Fruit fly (Drosophila melanogaster): ENCODE results near the gene Trs33.

Gene Trs33

DNA sequence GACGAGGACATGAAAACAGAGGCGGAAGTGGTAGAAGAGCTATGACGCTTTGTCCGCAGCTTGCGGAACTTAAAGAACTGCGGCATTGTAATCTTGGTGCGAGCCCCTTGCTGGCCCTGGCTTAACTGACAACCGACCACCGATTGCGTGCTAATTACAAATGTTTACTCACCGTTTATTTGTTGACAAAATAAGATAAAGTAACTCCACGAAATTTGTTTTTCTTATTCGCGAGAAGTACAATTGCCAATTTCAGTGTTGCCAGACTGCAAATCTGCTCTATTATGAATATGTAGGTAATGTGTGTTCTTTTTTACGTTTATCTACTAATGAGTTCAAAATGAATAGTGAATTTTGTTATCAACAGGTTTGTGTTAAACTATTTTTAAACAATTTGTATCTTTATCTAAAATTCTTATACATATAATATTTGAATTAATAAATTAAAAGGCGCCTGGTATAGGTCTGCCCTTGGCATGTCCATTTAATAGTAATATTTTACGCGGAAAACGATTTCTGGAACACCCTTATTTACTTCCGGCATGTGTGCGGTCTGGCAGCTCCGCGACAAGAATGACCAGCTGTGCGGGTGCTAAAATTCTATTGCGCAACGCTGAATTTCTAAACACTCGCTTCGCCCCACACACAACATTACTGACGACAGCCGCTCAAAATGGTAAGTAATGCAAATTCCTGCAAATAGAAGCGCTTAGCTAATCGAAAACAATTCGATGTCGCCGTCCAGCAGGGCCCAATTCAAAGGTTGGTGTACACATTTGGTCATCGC lies 6.0 kb upstream of the Trs33 start, which contains the start of the genes Atg4b and Hibch:
Atg4b (minus strand) TSS at position 280 of the 787 bp plus-strand sequence.
Hibch (plus strand) TSS at position 585 of the 787 bp plus-strand sequence.
- TF ChIP-seq Myc (optimal IDR thresholded peaks at IDR 0.05) (no peak), insv (optimal IDR thresholded peaks at IDR 0.05) (no peak), Sin3A (optimal IDR thresholded peaks at IDR 0.05) (no peak), ttk (optimal IDR thresholded peaks at IDR 0.05) (no peak), h (optimal IDR thresholded peaks at IDR 0.05) (no peak), psq (optimal IDR thresholded peaks at IDR 0.05) (no peak)

DNA sequence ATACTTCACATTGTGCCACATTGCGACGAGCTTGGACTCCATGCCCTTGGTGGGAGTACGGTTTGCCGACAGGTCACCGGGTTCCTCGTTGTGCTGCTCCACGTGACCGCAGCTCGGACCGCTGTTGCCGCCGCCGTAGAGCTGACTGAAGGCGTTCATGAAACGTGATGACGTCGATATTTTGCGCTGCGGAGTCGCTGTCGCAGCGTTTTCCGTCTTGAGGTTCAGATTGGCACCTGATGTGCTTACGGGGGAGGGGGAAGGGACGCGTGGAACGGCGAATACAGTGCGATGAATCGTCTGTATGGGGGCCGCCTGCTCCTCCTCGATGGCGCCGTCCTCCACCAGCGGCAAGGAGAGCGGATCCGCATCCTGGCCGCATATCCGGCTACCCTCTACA lies 5.4 kb upstream of the Trs33 start:
- TF ChIP-seq Sin3A (optimal IDR thresholded peaks at IDR 0.05) = no peak
- TF ChIP-seq ttk (optimal IDR thresholded peaks at IDR 0.05) = no peak
- TF ChIP-seq psq (optimal IDR thresholded peaks at IDR 0.05) = no peak
- no peak for TF ChIP-seq Myc (optimal IDR thresholded peaks at IDR 0.05)
- no peak for TF ChIP-seq insv (optimal IDR thresholded peaks at IDR 0.05)
- no peak for TF ChIP-seq h (optimal IDR thresholded peaks at IDR 0.05)

DNA sequence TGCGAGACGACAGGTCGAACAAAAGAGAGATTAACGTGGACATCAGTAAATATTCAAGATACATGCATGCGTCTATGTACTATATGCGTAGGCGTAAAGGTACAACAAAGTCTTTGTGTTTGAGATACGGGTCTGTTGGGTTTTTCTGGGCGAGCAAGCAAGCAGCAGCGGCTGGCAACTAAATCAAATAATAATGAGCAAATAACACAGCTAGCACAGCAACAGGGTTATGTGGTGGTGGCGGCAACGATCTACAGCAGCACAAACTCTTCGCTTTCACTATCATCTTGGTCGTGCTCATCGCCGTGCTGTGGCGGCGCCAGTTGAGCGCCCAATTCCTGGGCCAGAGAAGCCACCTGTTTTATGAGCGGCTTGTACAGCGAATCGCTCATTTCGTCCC lies 3.2 kb upstream of the Trs33 start:
- no peak for TF ChIP-seq ttk (optimal IDR thresholded peaks at IDR 0.05)

DNA sequence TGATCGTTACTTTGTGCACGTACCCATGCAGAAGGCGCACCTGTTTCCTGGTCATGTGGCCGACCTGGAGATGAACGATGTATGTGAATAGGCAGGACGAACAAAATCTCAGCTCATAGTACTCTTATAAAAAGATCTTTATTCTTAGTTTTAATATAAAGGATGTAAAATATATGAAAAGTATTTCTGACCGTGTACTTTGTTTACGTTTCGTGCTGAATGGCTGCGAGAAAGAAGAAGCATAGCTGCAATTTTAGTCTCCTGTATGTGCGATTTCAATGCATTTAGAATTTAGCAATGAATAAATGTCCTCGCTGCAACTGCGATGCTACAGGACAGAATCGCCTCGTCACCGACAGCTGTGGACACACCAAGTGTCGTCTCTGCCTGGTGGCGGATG lies 3.0 kb downstream of the Trs33 start, which contains the start of the genes CG42726 and CG42727:
CG42726 (plus strand) TSS at position 227 of the 400 bp plus-strand sequence.
CG42727 (plus strand) TSS at position 227 of the 400 bp plus-strand sequence.
- TF ChIP-seq insv (optimal IDR thresholded peaks at IDR 0.05) = no peak
- TF ChIP-seq psq (optimal IDR thresholded peaks at IDR 0.05) = no peak
- TF ChIP-seq Myc (optimal IDR thresholded peaks at IDR 0.05) = no peak
- TF ChIP-seq ttk (optimal IDR thresholded peaks at IDR 0.05) = no peak
- TF ChIP-seq h (optimal IDR thresholded peaks at IDR 0.05) = no peak
- no peak for TF ChIP-seq Sin3A (optimal IDR thresholded peaks at IDR 0.05)

DNA sequence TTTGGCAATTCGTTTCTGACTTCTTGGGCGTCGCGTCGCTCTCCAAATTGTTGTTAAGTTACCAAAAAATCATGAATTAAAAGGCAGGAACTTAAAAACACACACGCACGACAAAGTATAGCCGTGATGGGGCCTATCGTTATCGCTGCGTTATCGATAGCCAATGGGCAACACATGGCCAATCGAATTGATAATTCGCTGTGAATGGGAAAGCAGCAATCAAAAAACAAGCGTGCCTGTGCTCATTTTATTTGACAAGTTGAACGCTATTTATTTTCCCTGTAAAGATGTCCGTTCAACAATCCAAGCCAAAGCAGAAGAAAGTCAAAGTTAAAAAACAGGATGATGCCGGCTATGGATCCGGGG lies 4.8 kb downstream of the Trs33 start, which contains the start of the genes Surf4 and CG31301:
Surf4 (minus strand) TSS at position 159 of the 366 bp plus-strand sequence.
CG31301 (plus strand) TSS at position 188 of the 366 bp plus-strand sequence.
- TF ChIP-seq Sin3A (optimal IDR thresholded peaks at IDR 0.05) (no peak), psq (optimal IDR thresholded peaks at IDR 0.05) (no peak)

DNA sequence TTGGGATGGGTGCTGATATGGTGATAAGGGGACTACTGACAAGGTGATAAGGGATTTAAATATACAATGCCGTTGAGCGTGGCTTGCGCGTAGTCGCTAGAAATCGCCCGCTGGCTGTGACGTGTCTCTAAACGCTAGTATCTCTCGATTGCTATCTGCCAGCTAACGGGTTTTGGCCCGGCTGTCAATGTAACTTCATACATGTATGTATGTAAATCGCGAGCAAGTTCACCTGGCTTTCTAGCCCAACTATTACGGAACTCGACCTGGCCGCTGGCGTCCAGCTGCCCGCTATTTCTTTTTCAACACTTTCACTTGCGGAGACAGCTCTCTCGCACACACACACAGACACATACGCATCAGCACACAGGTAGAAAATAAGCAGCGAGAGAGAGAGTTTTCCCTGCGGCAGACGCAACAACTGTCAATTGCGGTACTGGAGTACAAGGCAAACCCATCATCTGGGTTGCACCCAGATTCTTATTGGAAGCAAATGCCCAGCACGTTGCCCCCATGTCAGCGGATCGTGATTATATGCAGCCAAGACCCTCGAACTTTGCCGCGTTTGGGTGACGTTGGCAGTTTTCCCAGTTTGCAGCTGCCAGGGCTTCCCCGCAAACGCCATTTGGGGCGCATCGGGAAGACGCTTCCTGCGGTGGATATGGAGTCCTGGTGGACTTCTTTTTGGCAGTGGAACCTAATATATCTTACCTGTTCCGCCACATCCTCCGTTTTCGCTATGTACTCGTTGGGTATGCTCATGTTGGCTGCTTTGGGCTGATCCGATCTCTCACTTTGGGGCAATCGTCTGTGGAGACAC lies 5.4 kb downstream of the Trs33 start:
- TF ChIP-seq Myc (optimal IDR thresholded peaks at IDR 0.05) = no peak
- TF ChIP-seq h (optimal IDR thresholded peaks at IDR 0.05) = no peak
- no peak for TF ChIP-seq insv (optimal IDR thresholded peaks at IDR 0.05)
- no peak for TF ChIP-seq psq (optimal IDR thresholded peaks at IDR 0.05)
- TF ChIP-seq ttk (optimal IDR thresholded peaks at IDR 0.05) = no peak
- no peak for TF ChIP-seq Sin3A (optimal IDR thresholded peaks at IDR 0.05)

DNA sequence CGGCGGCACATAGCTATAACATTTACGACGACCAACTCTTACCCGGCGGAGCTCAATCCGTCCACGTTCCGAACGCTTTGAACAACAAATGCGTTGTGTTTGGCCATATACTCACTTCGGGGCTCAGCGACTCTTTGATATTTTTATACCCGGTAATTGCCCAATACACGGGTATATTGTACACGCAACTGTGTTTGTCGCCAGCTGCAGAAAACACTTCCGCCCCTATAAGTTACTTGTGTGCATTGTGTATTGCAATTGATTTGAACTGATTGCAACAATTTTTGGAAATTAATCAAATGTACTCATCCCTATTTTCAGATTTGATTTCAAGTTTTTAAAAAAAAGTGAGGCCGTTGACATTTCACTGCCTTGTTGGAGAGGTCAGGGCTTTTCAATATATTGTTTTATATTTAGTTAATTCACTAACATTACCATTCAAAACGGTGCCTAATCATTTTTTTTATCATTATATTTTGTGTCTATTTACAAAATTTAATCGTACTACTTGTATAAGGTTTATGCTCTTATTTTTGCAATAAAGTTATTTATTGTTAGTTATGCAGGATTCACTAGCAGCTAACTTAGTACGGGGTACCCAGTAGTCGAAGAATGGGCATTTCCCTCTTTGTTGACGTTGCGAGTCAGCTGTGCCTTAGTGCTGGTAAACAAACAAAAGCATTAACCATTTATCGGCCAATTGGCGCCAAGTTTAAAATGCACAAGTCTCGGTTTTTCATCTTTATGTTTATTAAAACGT lies 7.7 kb downstream of the Trs33 start, which contains the start of gene Nagk:
Nagk (minus strand) TSS at position 331 of the 760 bp plus-strand sequence.
- TF ChIP-seq insv (optimal IDR thresholded peaks at IDR 0.05) = no peak
- TF ChIP-seq h (optimal IDR thresholded peaks at IDR 0.05) = no peak
- TF ChIP-seq Sin3A (optimal IDR thresholded peaks at IDR 0.05) = no peak
- TF ChIP-seq ttk (optimal IDR thresholded peaks at IDR 0.05) = no peak
- no peak for TF ChIP-seq Myc (optimal IDR thresholded peaks at IDR 0.05)
- TF ChIP-seq psq (optimal IDR thresholded peaks at IDR 0.05) = no peak

DNA sequence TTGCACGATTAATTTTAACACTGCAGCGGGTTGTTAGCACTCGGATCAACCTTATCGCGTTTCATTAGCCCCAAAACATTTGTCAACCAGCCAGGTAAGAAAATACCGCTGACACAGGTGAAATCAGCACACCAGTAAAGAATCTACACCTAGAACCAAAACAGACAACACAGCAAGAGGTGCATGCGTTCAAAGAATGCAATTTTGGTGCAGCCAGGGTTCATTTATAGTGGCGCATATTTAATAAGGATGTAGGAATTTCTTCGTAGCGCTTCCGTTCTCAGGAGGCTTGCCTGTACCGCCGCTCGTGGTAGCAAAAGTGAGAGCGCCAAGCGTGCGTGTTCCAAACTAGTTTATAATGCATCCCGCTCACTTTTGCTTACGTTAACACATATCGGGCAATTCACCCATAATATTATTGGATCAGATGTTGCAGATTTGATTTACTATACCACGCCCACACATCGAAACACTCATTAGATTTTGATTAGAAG lies 8.3 kb downstream of the Trs33 start:
- TF ChIP-seq ttk (optimal IDR thresholded peaks at IDR 0.05) (no peak), insv (optimal IDR thresholded peaks at IDR 0.05) (no peak), Myc (optimal IDR thresholded peaks at IDR 0.05) (no peak), psq (optimal IDR thresholded peaks at IDR 0.05) (no peak), h (optimal IDR thresholded peaks at IDR 0.05) (no peak), Sin3A (optimal IDR thresholded peaks at IDR 0.05) (no peak)

DNA sequence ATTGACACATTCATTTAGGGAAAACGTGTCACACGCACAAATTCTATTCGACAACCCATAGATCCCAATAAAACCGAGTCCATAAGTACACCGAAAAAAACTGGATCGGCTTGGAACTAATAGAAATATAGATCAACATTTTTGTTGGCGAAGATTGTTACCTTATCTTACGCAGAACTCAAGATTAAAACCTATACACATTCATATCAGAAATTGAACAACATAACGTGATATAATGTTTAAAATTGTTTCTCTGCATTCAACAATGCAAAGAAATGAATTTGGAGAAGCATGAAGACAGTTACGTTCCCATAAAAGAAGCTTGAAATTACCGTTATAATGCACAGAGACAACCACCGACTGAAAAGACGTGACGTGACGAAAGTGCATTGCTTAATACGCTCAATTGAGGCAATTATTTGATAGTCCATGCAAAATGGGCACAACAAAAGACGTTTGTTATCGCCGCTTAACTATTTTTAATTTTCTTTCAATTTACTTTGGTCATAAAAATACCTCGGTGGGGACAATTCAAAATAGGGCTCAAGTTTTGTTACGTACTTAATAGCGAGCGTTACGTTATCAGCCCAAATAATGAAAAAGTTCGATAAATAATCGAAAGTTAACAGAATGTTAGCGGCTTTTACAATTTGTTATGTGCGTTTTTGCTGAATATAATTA lies 10.6 kb downstream of the Trs33 start, which contains the start of gene SerRS-m:
SerRS-m (plus strand) TSS at position 616 of the 681 bp plus-strand sequence.
- TF ChIP-seq psq (optimal IDR thresholded peaks at IDR 0.05) (no peak), h (optimal IDR thresholded peaks at IDR 0.05) (no peak), insv (optimal IDR thresholded peaks at IDR 0.05) (no peak), Myc (optimal IDR thresholded peaks at IDR 0.05) (no peak), ttk (optimal IDR thresholded peaks at IDR 0.05) (no peak), Sin3A (optimal IDR thresholded peaks at IDR 0.05) (no peak)

DNA sequence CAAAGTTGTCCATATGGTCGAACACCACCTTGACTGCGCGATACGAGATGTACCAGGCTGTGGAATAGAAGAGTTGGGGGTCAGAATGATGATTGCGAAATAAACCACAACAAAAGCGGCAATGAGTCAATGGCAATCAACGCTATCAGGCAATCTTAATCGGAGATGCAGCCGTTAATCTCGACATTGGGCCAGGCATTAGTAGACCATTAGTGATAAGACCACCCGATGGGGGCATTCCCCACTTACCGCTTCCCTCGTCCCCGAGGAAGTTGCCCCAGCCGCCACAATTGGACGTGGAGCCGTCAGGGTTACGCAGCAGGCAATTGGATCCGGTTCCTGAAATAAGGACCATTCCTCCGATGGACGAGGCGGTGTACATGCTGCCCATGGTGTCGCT lies 11.7 kb downstream of the Trs33 start:
- TF ChIP-seq h (optimal IDR thresholded peaks at IDR 0.05) (no peak), Myc (optimal IDR thresholded peaks at IDR 0.05) (no peak), psq (optimal IDR thresholded peaks at IDR 0.05) (no peak), ttk (optimal IDR thresholded peaks at IDR 0.05) (no peak), insv (optimal IDR thresholded peaks at IDR 0.05) (no peak), Sin3A (optimal IDR thresholded peaks at IDR 0.05) (no peak)

DNA sequence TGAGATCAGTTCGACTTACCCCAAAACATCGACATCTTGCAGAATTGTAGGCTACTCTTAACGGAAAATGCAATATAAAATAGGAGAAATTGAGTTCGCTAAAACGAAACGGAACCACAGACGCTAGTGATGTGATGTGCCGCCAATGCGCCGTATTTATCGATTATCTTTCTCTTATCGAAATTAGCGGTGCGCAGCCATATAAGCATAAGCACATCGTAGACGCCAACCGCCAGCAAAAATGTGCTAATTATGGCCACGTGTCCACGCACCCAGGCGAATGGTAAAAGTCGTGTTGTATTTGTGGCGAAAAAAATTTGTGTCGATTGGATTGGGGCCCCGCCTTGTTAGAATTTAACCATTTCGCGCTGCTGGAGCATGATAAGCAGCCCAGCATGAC lies 17.8 kb downstream of the Trs33 start, which contains the start of the genes Fkbp39 and Cyfip:
Fkbp39 (minus strand) TSS at position 140 of the 400 bp plus-strand sequence.
Cyfip (plus strand) TSS at position 273 of the 400 bp plus-strand sequence.
- TF ChIP-seq Sin3A (optimal IDR thresholded peaks at IDR 0.05) (no peak), psq (optimal IDR thresholded peaks at IDR 0.05) (no peak), Myc (optimal IDR thresholded peaks at IDR 0.05) (no peak)

All from Kc167 (cell line).